Worm (Caenorhabditis elegans): ENCODE measurements around the gene gpb-1.

- no peak for TF ChIP-seq ceh-82 (tag; optimal IDR thresholded peaks at IDR 0.05)
- TF ChIP-seq alr-1 (tag; optimal IDR thresholded peaks at IDR 0.05) = no peak
These were observed 13.5 kb upstream of the gpb-1 start for ce11 chrII:11761806-11762512.

All from whole organism, L2 larva.